Worm (Caenorhabditis elegans) whole organism, L1 larva: Measurements from ENCODE around the gene C24D10.2.
A peak's percentile ranks its signal among the peaks of the same experiment; 100 is the strongest.
"Not testable (repeated sequence)": the region's sequence is repeated elsewhere in the genome, so short reads cannot be mapped to it uniquely, and the experiment has no call there.

Source experiments
- C16A3.4 ChIP-seq: fragments of 150-350 bp; optimal IDR thresholded peaks from 2 replicates; lab custom pipeline; 2014; ENCODE audit warnings: missing biosample characterization, missing genetic modification characterization
- Y116A8C.19 ChIP-seq: sonication (generic microtip); optimal IDR thresholded peaks from 2 replicates; lab custom pipeline; 2016; ENCODE audit warnings: missing compliant biosample characterization, missing genetic modification characterization, borderline replicate concordance
- blmp-1 ChIP-seq: fragments of 150-350 bp; optimal IDR thresholded peaks from 2 replicates; lab custom pipeline; 2014; ENCODE audit warnings: missing biosample characterization, missing genetic modification characterization
- ceh-63 ChIP-seq: fragments of 200-800 bp; sonication (Bioruptor generic); optimal IDR thresholded peaks from 2 replicates; lab custom pipeline; 2018; ENCODE audit warnings: mild to moderate bottlenecking, missing genetic modification characterization, missing compliant biosample characterization
- ceh-8 ChIP-seq: fragments of 200-800 bp; sonication (Bioruptor generic); optimal IDR thresholded peaks from 2 replicates; lab custom pipeline; 2018; ENCODE audit warnings: mild to moderate bottlenecking, missing genetic modification characterization, moderate library complexity, missing compliant biosample characterization
- ceh-82 ChIP-seq, 3 experiments: fragments of 150-350 bp in 1 of 3; sonication (generic microtip) in 2 of 3; optimal IDR thresholded peaks; 2 replicates each; lab custom pipeline; 2014 to 2017; ENCODE audit warnings: missing biosample characterization in 3 of 3, missing genetic modification characterization in 3 of 3
- ceh-88 ChIP-seq: fragments of 200-800 bp; sonication (Bioruptor generic); IDR thresholded peaks from 2 replicates; pipeline ENCODE4 v1.3.6; 2022; ENCODE audit warnings: missing genetic modification characterization, missing compliant biosample characterization
- ceh-90 ChIP-seq: sonication (generic microtip); optimal IDR thresholded peaks from 2 replicates; lab custom pipeline; 2016; ENCODE audit warnings: missing genetic modification characterization, missing compliant biosample characterization
- ces-1 ChIP-seq: fragments of 150-350 bp; optimal IDR thresholded peaks from 2 replicates; lab custom pipeline; 2014; ENCODE audit warnings: missing biosample characterization, missing genetic modification reagents, missing genetic modification characterization
- dpl-1 ChIP-seq, 3 experiments: fragments of 150-350 bp in 2 of 3; sonication (generic microtip) in 1 of 3; optimal IDR thresholded peaks; 2 replicates each; lab custom pipeline; 2014 to 2017; ENCODE audit warnings: missing biosample characterization in 3 of 3, missing genetic modification characterization in 3 of 3, missing genetic modification reagents in 3 of 3
- dsc-1 ChIP-seq: sonication (generic microtip); optimal IDR thresholded peaks from 2 replicates; lab custom pipeline; 2016; ENCODE audit warnings: mild to moderate bottlenecking, missing genetic modification characterization, missing compliant biosample characterization
- efl-1 ChIP-seq, 4 experiments: fragments of 150-350 bp; optimal IDR thresholded peaks in 3 of 4; peaks in 1 of 4; 1 replicate in 1 of 4; 2 replicates in 3 of 4; lab custom pipeline; 2014; ENCODE audit warnings: missing biosample characterization in 2 of 4, missing genetic modification characterization in 2 of 4, missing genetic modification reagents in 2 of 4
- egl-13 ChIP-seq: sonication (generic microtip); optimal IDR thresholded peaks from 2 replicates; lab custom pipeline; 2016; ENCODE audit warnings: missing genotype, missing genetic modification reagents, missing genetic modification characterization, missing compliant biosample characterization
- egl-27 ChIP-seq, 2 experiments: fragments of 150-350 bp in 1 of 2; sonication (generic microtip); optimal IDR thresholded peaks; 3 replicates each; lab custom pipeline; 2017 to 2018; ENCODE audit warnings: missing biosample characterization in 2 of 2, missing genetic modification characterization in 2 of 2, missing genetic modification reagents in 2 of 2
- elt-3 ChIP-seq, 6 experiments: fragments of 150-350 bp in 1 of 6; sonication (generic microtip); optimal IDR thresholded peaks; 2 replicates each; lab custom pipeline; 2017 to 2018; ENCODE audit warnings: missing biosample characterization in 6 of 6, missing genetic modification characterization in 6 of 6, inconsistent platforms in 1 of 6
- ets-5 ChIP-seq: fragments of 200-800 bp; sonication (Bioruptor generic); IDR thresholded peaks from 2 replicates; pipeline ENCODE4 v1.3.6; 2022; ENCODE audit warnings: missing genetic modification characterization, missing compliant biosample characterization
- fkh-4 ChIP-seq: sonication (generic microtip); optimal IDR thresholded peaks from 2 replicates; lab custom pipeline; 2016; ENCODE audit warnings: missing compliant biosample characterization, missing genetic modification characterization, borderline replicate concordance
- fkh-8 ChIP-seq: sonication (generic microtip); optimal IDR thresholded peaks from 2 replicates; lab custom pipeline; 2016; ENCODE audit warnings: mild to moderate bottlenecking, missing genetic modification characterization, missing compliant biosample characterization
- fos-1 ChIP-seq: fragments of 150-350 bp; optimal IDR thresholded peaks from 2 replicates; lab custom pipeline; 2014; ENCODE audit warnings: missing biosample characterization, missing genetic modification characterization
- hlh-17 ChIP-seq: fragments of 200-800 bp; sonication (Bioruptor generic); optimal IDR thresholded peaks from 2 replicates; lab custom pipeline; 2018; ENCODE audit warnings: missing genetic modification characterization, mild to moderate bottlenecking, missing compliant biosample characterization, moderate library complexity, borderline replicate concordance
- isw-1 ChIP-seq: fragments of 200-800 bp; sonication (Bioruptor generic); IDR thresholded peaks from 2 replicates; pipeline ENCODE4 v1.3.6; 2022; ENCODE audit warnings: missing genetic modification characterization, missing compliant biosample characterization
- lin-13 ChIP-seq: fragments of 150-350 bp; optimal IDR thresholded peaks from 2 replicates; lab custom pipeline; 2014; ENCODE audit warnings: missing biosample characterization, missing genetic modification reagents, missing genetic modification characterization
- lin-14 ChIP-seq: fragments of 200-800 bp; sonication (Bioruptor generic); optimal IDR thresholded peaks from 2 replicates; lab custom pipeline; 2018; ENCODE audit warnings: mild to moderate bottlenecking, missing genetic modification characterization, moderate library complexity, missing compliant biosample characterization
- lir-3 ChIP-seq: sonication (generic microtip); optimal IDR thresholded peaks from 2 replicates; lab custom pipeline; 2016; ENCODE audit warnings: mild to moderate bottlenecking, missing genetic modification characterization, moderate library complexity, missing compliant biosample characterization; ENCODE audit not compliant: poor library complexity
- mab-9 ChIP-seq: fragments of 200-800 bp; sonication (Bioruptor generic); IDR thresholded peaks from 2 replicates; pipeline ENCODE4 v1.3.6; 2022; ENCODE audit warnings: missing genetic modification reagents, missing genetic modification characterization, missing compliant biosample characterization
- nhr-12 ChIP-seq: sonication (generic microtip); optimal IDR thresholded peaks from 2 replicates; lab custom pipeline; 2017; ENCODE audit warnings: missing biosample characterization, missing genetic modification characterization
- nhr-19 ChIP-seq: fragments of 200-800 bp; sonication (Bioruptor generic); conservative IDR thresholded peaks from 2 replicates; pipeline ENCODE4 v1.3.6; 2022; ENCODE audit warnings: missing genetic modification characterization, missing compliant biosample characterization
- nhr-20 ChIP-seq: sonication (generic microtip); optimal IDR thresholded peaks from 2 replicates; lab custom pipeline; 2016; ENCODE audit warnings: mild to moderate bottlenecking, missing genetic modification characterization, missing compliant biosample characterization
- nhr-237 ChIP-seq: fragments of 150-350 bp; optimal IDR thresholded peaks from 2 replicates; lab custom pipeline; 2014; ENCODE audit warnings: missing biosample characterization, missing genetic modification characterization
- nhr-28 ChIP-seq: fragments of 150-350 bp; optimal IDR thresholded peaks from 2 replicates; lab custom pipeline; 2014; ENCODE audit warnings: missing biosample characterization, missing genetic modification characterization
- nhr-47 ChIP-seq: sonication (generic microtip); optimal IDR thresholded peaks from 2 replicates; lab custom pipeline; 2016; ENCODE audit warnings: mild to moderate bottlenecking, missing genetic modification characterization, moderate library complexity, missing compliant biosample characterization
- nhr-71 ChIP-seq: sonication (generic microtip); optimal IDR thresholded peaks from 2 replicates; lab custom pipeline; 2016; ENCODE audit warnings: mild to moderate bottlenecking, missing genetic modification characterization, moderate library complexity, missing compliant biosample characterization
- nhr-76 ChIP-seq: sonication (generic microtip); optimal IDR thresholded peaks from 2 replicates; lab custom pipeline; 2017; ENCODE audit warnings: missing biosample characterization, missing genetic modification characterization
- nhr-85 ChIP-seq: sonication (generic microtip); peaks from one replicate; lab custom pipeline; 2016; ENCODE audit warnings: missing genetic modification characterization, inconsistent platforms, missing compliant biosample characterization
- rnt-1 ChIP-seq: sonication (generic microtip); optimal IDR thresholded peaks from 2 replicates; lab custom pipeline; 2016; ENCODE audit warnings: mild to moderate bottlenecking, missing genetic modification characterization, moderate library complexity, missing compliant biosample characterization
- snu-23 ChIP-seq: sonication (generic microtip); optimal IDR thresholded peaks from 2 replicates; lab custom pipeline; 2016; ENCODE audit warnings: missing genetic modification characterization, missing compliant biosample characterization
- sox-4 ChIP-seq: sonication (generic microtip); optimal IDR thresholded peaks from 2 replicates; lab custom pipeline; 2016; ENCODE audit warnings: missing genetic modification characterization, missing compliant biosample characterization
- sptf-1 ChIP-seq: fragments of 150-350 bp; optimal IDR thresholded peaks from 2 replicates; lab custom pipeline; 2014; ENCODE audit warnings: missing biosample characterization, missing genetic modification characterization
- swsn-7 ChIP-seq: sonication (generic microtip); optimal IDR thresholded peaks from 2 replicates; lab custom pipeline; 2016; ENCODE audit warnings: missing genetic modification characterization, missing compliant biosample characterization
- tbx-2 ChIP-seq: sonication (generic microtip); optimal IDR thresholded peaks from 2 replicates; lab custom pipeline; 2016; ENCODE audit warnings: missing genetic modification characterization, missing compliant biosample characterization
- vab-15 ChIP-seq: sonication (generic microtip); optimal IDR thresholded peaks from 2 replicates; lab custom pipeline; 2017; ENCODE audit warnings: missing genotype, mild to moderate bottlenecking, missing genetic modification characterization, missing compliant biosample characterization
- xbp-1 ChIP-seq: sonication (generic microtip); optimal IDR thresholded peaks from 2 replicates; lab custom pipeline; 2016; ENCODE audit warnings: missing genetic modification characterization, missing compliant biosample characterization
- zip-4 ChIP-seq: fragments of 200-800 bp; sonication (Bioruptor generic); optimal IDR thresholded peaks from 2 replicates; lab custom pipeline; 2018; ENCODE audit warnings: mild to moderate bottlenecking, missing genetic modification characterization, moderate library complexity, missing compliant biosample characterization
- ztf-4 ChIP-seq: fragments of 150-350 bp; optimal IDR thresholded peaks from 2 replicates; lab custom pipeline; 2014; ENCODE audit warnings: missing biosample characterization, missing genetic modification characterization

C24D10.2 gene

DNA sequence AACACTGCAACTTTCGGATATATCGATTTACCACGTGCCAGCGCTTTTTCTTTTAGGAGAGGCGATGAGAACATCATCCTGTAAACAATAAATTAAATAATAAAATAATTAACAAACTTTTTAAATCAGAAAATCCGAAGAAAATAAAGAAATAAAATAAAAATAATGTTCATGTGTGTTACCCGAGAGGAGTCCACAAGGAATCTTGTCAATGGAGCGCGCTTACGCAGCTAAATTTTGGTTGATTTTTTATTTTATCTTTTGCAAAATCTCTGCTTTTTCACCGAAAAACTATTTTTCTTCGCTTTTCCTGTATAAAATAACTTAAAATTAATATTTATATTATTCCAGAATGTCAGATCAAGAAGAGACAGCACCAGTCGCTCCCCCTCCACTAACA is 3.0 kb upstream of the C24D10.2 start, which contains the start of the genes C24D10.6 and C24D10.4 (continued):
- no peak for TF ChIP-seq nhr-28 (tag; lab: Kevin White, UChicago)
- peak; percentile 28 for TF ChIP-seq egl-13 (tag; lab: Kevin White, UChicago)
- TF ChIP-seq lin-13 (GFP tag; lab: Kevin White, UChicago): peak; percentile 23
- TF ChIP-seq tbx-2 (tag; lab: Kevin White, UChicago): peak; percentile 49
- no peak for TF ChIP-seq sox-4 (tag; lab: Kevin White, UChicago)
- peak; percentile 9 for TF ChIP-seq ceh-8 (GFP tag; lab: Kevin White, UChicago)
- TF ChIP-seq ceh-90 (tag; lab: Kevin White, UChicago): no peak
- no peak for TF ChIP-seq fos-1 (tag; lab: Kevin White, UChicago)
- TF ChIP-seq C16A3.4 (tag; lab: Kevin White, UChicago): peak; percentile 39
- TF ChIP-seq lir-3 (tag; lab: Kevin White, UChicago): peak; percentile 44
- peak; percentile 76 for TF ChIP-seq lin-14
- TF ChIP-seq fkh-4 (tag; lab: Kevin White, UChicago): no peak
- TF ChIP-seq xbp-1 (tag; lab: Kevin White, UChicago): peak; percentile 63
- peak; percentile 27 to 60 (median 39) for TF ChIP-seq ceh-82 (tag; optimal IDR thresholded peaks at IDR 0.05; lab: Kevin White, UChicago)
- no peak for TF ChIP-seq ztf-4 (tag; lab: Kevin White, UChicago)
- no peak for TF ChIP-seq egl-27 (tag; optimal IDR thresholded peaks at IDR 0.05; lab: Kevin White, UChicago)
- TF ChIP-seq mab-9: no peak
- peak; percentile 64 for TF ChIP-seq nhr-85
- TF ChIP-seq blmp-1 (tag; lab: Kevin White, UChicago): no peak
- peak; percentile 66 for TF ChIP-seq snu-23 (GFP tag; lab: Kevin White, UChicago)
- TF ChIP-seq Y116A8C.19 (tag; lab: Kevin White, UChicago): no peak
- peak; percentile 64 for TF ChIP-seq nhr-71 (tag; lab: Kevin White, UChicago)
- no peak for TF ChIP-seq hlh-17
- TF ChIP-seq isw-1 (GFP tag; lab: Robert Waterston, UW): peak; percentile 32; the same call in 1 of the 2 replicates
- no peak for TF ChIP-seq ets-5 (GFP tag; lab: Robert Waterston, UW)
- TF ChIP-seq zip-4 (GFP tag; lab: Kevin White, UChicago): no peak
- peak; percentile 53 to 70 for TF ChIP-seq efl-1 (optimal IDR thresholded peaks at IDR 0.05; lab: Kevin White, UChicago)
- peak; percentile 66 to 95 for TF ChIP-seq efl-1 (GFP tag; optimal IDR thresholded peaks at IDR 0.05 in 1 of 2; lab: Kevin White, UChicago)
- TF ChIP-seq dsc-1 (tag; lab: Kevin White, UChicago): peak; percentile 29

ce11 chrIV:5165626-5166025 is 2.5 kb downstream of the C24D10.2 start, which contains the start of gene nspd-6:
TSS of gene nspd-6 (minus strand) at chrIV:5165726.
- not testable (repeated sequence) for TF ChIP-seq fkh-8, sptf-1, nhr-47 (tag; lab: Kevin White, UChicago)
- TF ChIP-seq, all 84 proteins: peak for 0; not testable (repeated sequence) for 84

DNA sequence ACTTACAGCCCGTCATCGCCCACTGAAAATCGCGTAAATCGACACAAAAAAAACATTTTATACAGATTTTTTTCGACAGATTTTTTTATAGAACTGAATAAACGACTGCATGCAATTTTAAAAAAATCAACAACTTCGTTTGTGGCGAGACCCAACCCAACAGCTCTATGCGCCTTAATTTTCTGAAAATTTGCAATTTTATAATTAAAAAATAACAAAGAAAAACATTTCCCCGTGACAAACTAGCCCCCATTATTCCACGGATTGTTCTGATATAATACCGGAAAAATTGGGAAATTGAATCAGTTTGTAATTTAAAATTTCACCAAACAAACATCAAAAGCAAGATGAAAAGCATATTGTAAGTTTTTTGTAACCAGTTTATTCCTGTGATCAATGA is 2.9 kb downstream of the C24D10.2 start, which contains the start of gene ptp-5.1:
Gene ptp-5.1, plus strand, starts transcription at position 301 of the 400 bp plus-strand sequence.
- no peak for TF ChIP-seq ces-1 (GFP tag; lab: Kevin White, UChicago)
- TF ChIP-seq ceh-88 (GFP tag; lab: Robert Waterston, UW): no peak
- TF ChIP-seq nhr-20 (tag; lab: Kevin White, UChicago): no peak
- no peak for TF ChIP-seq tbx-2 (tag; lab: Kevin White, UChicago)

DNA sequence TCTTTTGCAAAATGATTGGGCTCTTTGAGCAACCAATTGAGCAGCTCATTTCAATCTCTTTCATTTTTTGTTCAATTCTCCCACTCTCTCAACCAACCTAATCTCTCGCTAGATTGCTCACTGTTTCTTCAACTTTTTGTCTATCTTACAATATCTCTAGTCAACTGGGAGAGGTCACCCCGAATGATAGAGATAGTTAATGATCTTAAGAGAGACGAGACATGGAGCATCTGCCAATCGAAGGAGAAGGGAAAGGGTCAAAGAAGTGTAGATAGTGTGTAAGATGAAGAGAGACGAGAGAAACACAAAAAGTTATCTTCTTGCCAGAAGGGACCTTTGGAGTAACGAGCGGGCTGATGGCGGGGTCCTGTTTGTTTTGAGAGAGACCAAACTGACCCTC is 6.2 kb downstream of the C24D10.2 start:
- TF ChIP-seq vab-15 (tag; lab: Kevin White, UChicago) (no peak), dpl-1 (GFP tag; optimal IDR thresholded peaks at IDR 0.05; lab: Kevin White, UChicago) (peak in 1 of 3 experiments; percentile 1), nhr-19 (peak; percentile 25), blmp-1 (tag; lab: Kevin White, UChicago) (no peak), nhr-76 (tag; lab: Kevin White, UChicago) (peak; percentile 42), fkh-4 (tag; lab: Kevin White, UChicago) (peak; percentile 37), snu-23 (GFP tag; lab: Kevin White, UChicago) (peak; percentile 43), nhr-237 (tag; lab: Kevin White, UChicago) (no peak), nhr-20 (tag; lab: Kevin White, UChicago) (peak; percentile 7), dsc-1 (tag; lab: Kevin White, UChicago) (peak; percentile 80), nhr-85 (no peak), elt-3 (tag; optimal IDR thresholded peaks at IDR 0.05; lab: Kevin White, UChicago) (no peak), rnt-1 (tag; lab: Kevin White, UChicago) (peak; percentile 55), efl-1 (optimal IDR thresholded peaks at IDR 0.05; lab: Kevin White, UChicago) (peak; percentile 17 to 40), efl-1 (GFP tag; optimal IDR thresholded peaks at IDR 0.05 in 1 of 2; lab: Kevin White, UChicago) (peak; percentile 16 to 59), nhr-12 (tag; lab: Kevin White, UChicago) (no peak), ceh-63 (GFP tag; lab: Kevin White, UChicago) (no peak), swsn-7 (tag; lab: Kevin White, UChicago) (peak; percentile 12), lin-13 (GFP tag; lab: Kevin White, UChicago) (no peak), mab-9 (no peak), sptf-1 (tag; lab: Kevin White, UChicago) (no peak)
